Worm (Caenorhabditis elegans): ENCODE data around the gene srw-76.

The srw-76 gene

ce11 chrV:16617462-16617861, 20.6 kb downstream of the srw-76 start, which contains the start of gene Y70C5A.4:
Gene Y70C5A.4 (plus strand): TSS chrV:16617762.
- TF ChIP-seq sea-1 (GFP tag; conservative IDR thresholded peaks at IDR 0.05) (no peak), ceh-36 (tag; optimal IDR thresholded peaks at IDR 0.05) (no peak), aly-1 (tag; optimal IDR thresholded peaks at IDR 0.05) (no peak), pes-1 (GFP tag; IDR thresholded peaks at IDR 0.05) (no peak), scrt-1 (GFP tag; IDR thresholded peaks at IDR 0.05) (no peak), F13C5.2 (tag; optimal IDR thresholded peaks at IDR 0.05) (no peak), tra-4 (tag; optimal IDR thresholded peaks at IDR 0.05) (no peak)

- no peak for TF ChIP-seq ceh-36 (tag; optimal IDR thresholded peaks at IDR 0.05)
- TF ChIP-seq hmbx-1 (tag; optimal IDR thresholded peaks at IDR 0.05), result no peak
- no peak for TF ChIP-seq F13C5.2 (tag; optimal IDR thresholded peaks at IDR 0.05)
- no peak for TF ChIP-seq tbx-37 (GFP tag; conservative IDR thresholded peaks at IDR 0.05)
- no peak for TF ChIP-seq scrt-1 (GFP tag; IDR thresholded peaks at IDR 0.05)
- no peak for TF ChIP-seq B0310.2 (tag; optimal IDR thresholded peaks at IDR 0.05)
- TF ChIP-seq pes-1 (GFP tag; IDR thresholded peaks at IDR 0.05), result no peak
- TF ChIP-seq ceh-13 (GFP tag; optimal IDR thresholded peaks at IDR 0.05), result no peak
These were observed 27.2 kb downstream of the srw-76 start, which contains the start of gene srw-54 for ce11 chrV:16610791-16611385. Gene srw-54 (plus strand): TSS chrV:16611335.

ce11 chrV:16610094-16610493, 28.0 kb downstream of the srw-76 start:
- TF ChIP-seq ets-7 (tag; optimal IDR thresholded peaks at IDR 0.05) (no peak), tra-4 (tag; optimal IDR thresholded peaks at IDR 0.05) (no peak)

ce11 chrV:16608478-16608877, 29.6 kb downstream of the srw-76 start:
- no peak for TF ChIP-seq tra-4 (tag; optimal IDR thresholded peaks at IDR 0.05)
- TF ChIP-seq B0310.2 (tag; optimal IDR thresholded peaks at IDR 0.05), result no peak
- no peak for TF ChIP-seq tbx-37 (GFP tag; conservative IDR thresholded peaks at IDR 0.05)
- TF ChIP-seq hnd-1 (tag; optimal IDR thresholded peaks at IDR 0.05), result no peak
- no peak for TF ChIP-seq tbx-11 (GFP tag; IDR thresholded peaks at IDR 0.05)
- TF ChIP-seq F13C5.2 (tag; optimal IDR thresholded peaks at IDR 0.05), result no peak
- no peak for TF ChIP-seq scrt-1 (GFP tag; IDR thresholded peaks at IDR 0.05)

- TF ChIP-seq ets-7 (tag; optimal IDR thresholded peaks at IDR 0.05) (no peak), ceh-13 (GFP tag; optimal IDR thresholded peaks at IDR 0.05) (no peak), pes-1 (GFP tag; IDR thresholded peaks at IDR 0.05) (no peak), hmg-4 (GFP tag; optimal IDR thresholded peaks at IDR 0.05) (no peak), flt-1 (GFP tag; IDR thresholded peaks at IDR 0.05) (no peak), B0310.2 (tag; optimal IDR thresholded peaks at IDR 0.05) (no peak), tbx-37 (GFP tag; conservative IDR thresholded peaks at IDR 0.05) (no peak), ceh-36 (tag; optimal IDR thresholded peaks at IDR 0.05) (no peak), tra-4 (tag; optimal IDR thresholded peaks at IDR 0.05) (no peak), hmbx-1 (tag; optimal IDR thresholded peaks at IDR 0.05) (no peak), ama-1 (optimal IDR thresholded peaks at IDR 0.05) (no peak), hnd-1 (tag; optimal IDR thresholded peaks at IDR 0.05) (no peak), tbx-11 (GFP tag; IDR thresholded peaks at IDR 0.05) (no peak), F13C5.2 (tag; optimal IDR thresholded peaks at IDR 0.05) (no peak), aly-1 (tag; optimal IDR thresholded peaks at IDR 0.05) (no peak), scrt-1 (GFP tag; IDR thresholded peaks at IDR 0.05) (no peak), sea-1 (GFP tag; conservative IDR thresholded peaks at IDR 0.05) (no peak)
These were observed 31.8 kb downstream of the srw-76 start, which contains the start of gene Y32B12C.1 for ce11 chrV:16606313-16606712. Gene Y32B12C.1 (plus strand): TSS chrV:16606613.

ce11 chrV:16605463-16605862, 32.6 kb downstream of the srw-76 start:
- TF ChIP-seq scrt-1 (GFP tag; IDR thresholded peaks at IDR 0.05), result no peak
- no peak for TF ChIP-seq pes-1 (GFP tag; IDR thresholded peaks at IDR 0.05)
- TF ChIP-seq F13C5.2 (tag; optimal IDR thresholded peaks at IDR 0.05), result no peak
- no peak for TF ChIP-seq tbx-37 (GFP tag; conservative IDR thresholded peaks at IDR 0.05)
- TF ChIP-seq flt-1 (GFP tag; IDR thresholded peaks at IDR 0.05), result no peak
- TF ChIP-seq hnd-1 (tag; optimal IDR thresholded peaks at IDR 0.05), result no peak
- no peak for TF ChIP-seq B0310.2 (tag; optimal IDR thresholded peaks at IDR 0.05)
- TF ChIP-seq sea-1 (GFP tag; conservative IDR thresholded peaks at IDR 0.05), result no peak
- no peak for TF ChIP-seq ceh-13 (GFP tag; optimal IDR thresholded peaks at IDR 0.05)
- TF ChIP-seq ets-7 (tag; optimal IDR thresholded peaks at IDR 0.05), result no peak
- TF ChIP-seq ama-1 (optimal IDR thresholded peaks at IDR 0.05), result no peak
- TF ChIP-seq tbx-11 (GFP tag; IDR thresholded peaks at IDR 0.05), result no peak
- no peak for TF ChIP-seq aly-1 (tag; optimal IDR thresholded peaks at IDR 0.05)
- TF ChIP-seq hmbx-1 (tag; optimal IDR thresholded peaks at IDR 0.05), result no peak

- TF ChIP-seq ets-7 (tag; optimal IDR thresholded peaks at IDR 0.05), result no peak
These were observed 33.8 kb downstream of the srw-76 start for ce11 chrV:16604301-16604700.

- TF ChIP-seq B0310.2 (tag; optimal IDR thresholded peaks at IDR 0.05) (no peak), scrt-1 (GFP tag; IDR thresholded peaks at IDR 0.05) (no peak)
These were observed 35.0 kb downstream of the srw-76 start, which contains the start of gene T03E6.8 for ce11 chrV:16603102-16603501. Gene T03E6.8 (minus strand): TSS chrV:16603202.

- TF ChIP-seq ama-1 (optimal IDR thresholded peaks at IDR 0.05) (no peak), hnd-1 (tag; optimal IDR thresholded peaks at IDR 0.05) (no peak), pes-1 (GFP tag; IDR thresholded peaks at IDR 0.05) (no peak), sea-1 (GFP tag; conservative IDR thresholded peaks at IDR 0.05) (no peak), tbx-11 (GFP tag; IDR thresholded peaks at IDR 0.05) (no peak), ceh-13 (GFP tag; optimal IDR thresholded peaks at IDR 0.05) (no peak), ets-7 (tag; optimal IDR thresholded peaks at IDR 0.05) (no peak), aly-1 (tag; optimal IDR thresholded peaks at IDR 0.05) (no peak), F13C5.2 (tag; optimal IDR thresholded peaks at IDR 0.05) (no peak), flt-1 (GFP tag; IDR thresholded peaks at IDR 0.05) (no peak), scrt-1 (GFP tag; IDR thresholded peaks at IDR 0.05) (no peak), tra-4 (tag; optimal IDR thresholded peaks at IDR 0.05) (no peak), ceh-36 (tag; optimal IDR thresholded peaks at IDR 0.05) (no peak)
These were observed 37.5 kb downstream of the srw-76 start, which contains the start of gene T03E6.9 for ce11 chrV:16600623-16601022. Gene T03E6.9 (minus strand): TSS chrV:16600723.
